Fruit fly (Drosophila melanogaster): ENCODE measurements around the gene CG9593.
A peak's percentile ranks its signal among the peaks of the same experiment; 100 is the strongest.

CG9593 gene

dm6 chr3R:15836864-15837824, 35.1 kb downstream of the CG9593 start, which contains the start of the genes ND-23 and spn-E (continued):
- no peak for TF ChIP-seq Blimp-1 (GFP tag; optimal IDR thresholded peaks at IDR 0.05)
- no peak for TF ChIP-seq jing (GFP tag; optimal IDR thresholded peaks at IDR 0.05)
- TF ChIP-seq GATAe (GFP tag; conservative IDR thresholded peaks at IDR 0.05) = 0 out of 2 replicates have a peak, but pooled peaks have one; percentile 14
- no peak for TF ChIP-seq CG12236 (GFP tag; optimal IDR thresholded peaks at IDR 0.05)
- peak; percentile 46; the same call in 1 of the 3 replicates for TF ChIP-seq CG14860 (GFP tag; IDR thresholded peaks at IDR 0.05; ENCODE audit: partially characterized antibody)
- TF ChIP-seq CG12219 (GFP tag; optimal IDR thresholded peaks at IDR 0.05) = no peak

- TF ChIP-seq C15 (GFP tag; IDR thresholded peaks at IDR 0.05) (no peak), sob (GFP tag; IDR thresholded peaks at IDR 0.05) (0 out of 2 replicates have a peak, but pooled peaks have one; percentile 8), CG6254 (GFP tag; optimal IDR thresholded peaks at IDR 0.05) (no peak), CG3847 (GFP tag; IDR thresholded peaks at IDR 0.05) (peak; percentile 27; the same call in 1 of the 2 replicates), stwl (tag; optimal IDR thresholded peaks at IDR 0.05) (peak; percentile 98), ind (GFP tag; optimal IDR thresholded peaks at IDR 0.05) (no peak), hbn (GFP tag; IDR thresholded peaks at IDR 0.05; ENCODE audit: partially characterized antibody) (no peak), tx (GFP tag; optimal IDR thresholded peaks at IDR 0.05) (no peak), en (GFP tag; optimal IDR thresholded peaks at IDR 0.05) (no peak), CG32767 (GFP tag; IDR thresholded peaks at IDR 0.05) (no peak), gcm2 (GFP tag; optimal IDR thresholded peaks at IDR 0.05) (no peak), CHES-1-like (GFP tag; optimal IDR thresholded peaks at IDR 0.05) (no peak), CG12942 (GFP tag; optimal IDR thresholded peaks at IDR 0.05) (no peak), croc (GFP tag; conservative IDR thresholded peaks at IDR 0.05) (no peak), CG9817 (tag; optimal IDR thresholded peaks at IDR 0.05) (no peak), CG2678 (tag; optimal IDR thresholded peaks at IDR 0.05) (no peak), CG18599 (GFP tag; optimal IDR thresholded peaks at IDR 0.05) (no peak), CG9215 (GFP tag; IDR thresholded peaks at IDR 0.05) (no peak), CG16813 (GFP tag; IDR thresholded peaks at IDR 0.05; ENCODE audit: partially characterized antibody) (no peak), CG30403 (GFP tag; optimal IDR thresholded peaks at IDR 0.05) (peak; percentile 7), sr (GFP tag; IDR thresholded peaks at IDR 0.05) (no peak), NC2α (GFP tag; optimal IDR thresholded peaks at IDR 0.05) (no peak), CG5180 (GFP tag; optimal IDR thresholded peaks at IDR 0.05) (no peak), CG10267 (tag; optimal IDR thresholded peaks at IDR 0.05) (peak; percentile 88), Scr (GFP tag; IDR thresholded peaks at IDR 0.05; ENCODE audit: partially characterized antibody) (peak; percentile 40; the same call in 1 of the 2 replicates), lab (GFP tag; optimal IDR thresholded peaks at IDR 0.05) (no peak), Sry-δ (GFP tag; optimal IDR thresholded peaks at IDR 0.05) (peak; percentile 34), sna (GFP tag; IDR thresholded peaks at IDR 0.05; ENCODE audit: partially characterized antibody) (peak; percentile 43; the same call in 1 of the 2 replicates), Hr51 (GFP tag; optimal IDR thresholded peaks at IDR 0.05) (no peak), btn (GFP tag; optimal IDR thresholded peaks at IDR 0.05) (no peak), zfh1 (GFP tag; IDR thresholded peaks at IDR 0.05) (no peak), E2f2 (GFP tag; IDR thresholded peaks at IDR 0.05) (peak; percentile 92), wor (GFP tag; IDR thresholded peaks at IDR 0.05) (no peak), zen2 (GFP tag; IDR thresholded peaks at IDR 0.05; ENCODE audit: partially characterized antibody) (peak; percentile 56; the same call in 1 of the 3 replicates), Mes4 (GFP tag; optimal IDR thresholded peaks at IDR 0.05) (no peak), CG12659 (GFP tag; optimal IDR thresholded peaks at IDR 0.05) (no peak), caup (GFP tag; optimal IDR thresholded peaks at IDR 0.05; ENCODE audit: severe bottlenecking) (no peak), grn (GFP tag; optimal IDR thresholded peaks at IDR 0.05) (no peak), hb (GFP tag; IDR thresholded peaks at IDR 0.05; ENCODE audit: partially characterized antibody) (no peak), h (optimal IDR thresholded peaks at IDR 0.05) (no peak)
These were observed 37.2 kb downstream of the CG9593 start, which contains the start of gene Pbp45 for dm6 chr3R:15839294-15839693. Gene Pbp45 (minus strand): TSS chr3R:15839515.
